Worm (Caenorhabditis elegans) whole organism, dauer: ENCODE data around the gene hrpk-2.

ENCODE experiments used
- unc-62 ChIP-seq: sonication (generic microtip); optimal IDR thresholded peaks from 2 replicates; lab custom pipeline; 2017; ENCODE audit warnings: missing biosample characterization, missing genetic modification reagents, missing genetic modification characterization

Gene hrpk-2

ce11 chrIII:8009769-8010168, 22.8 kb downstream of the hrpk-2 start, which contains the start of gene cit-1.1:
Gene cit-1.1 (minus strand): TSS chrIII:8009821.
- no peak for TF ChIP-seq unc-62

ce11 chrIII:8010260-8010822, 23.4 kb downstream of the hrpk-2 start, which contains the start of gene cit-1.2:
Gene cit-1.2 (plus strand): TSS chrIII:8010772.
- no peak for TF ChIP-seq unc-62

ce11 chrIII:8013582-8013981, 26.7 kb downstream of the hrpk-2 start:
- TF ChIP-seq unc-62: no peak

ce11 chrIII:8016438-8016837, 29.5 kb downstream of the hrpk-2 start, which contains the start of gene F44B9.5:
Gene F44B9.5 (minus strand): TSS chrIII:8016538.
- no peak for TF ChIP-seq unc-62

- TF ChIP-seq unc-62: no peak
These were observed 30.1 kb downstream of the hrpk-2 start for ce11 chrIII:8017053-8017452.

ce11 chrIII:8020823-8021332, 34.0 kb downstream of the hrpk-2 start, which contains the start of gene lin-36:
Gene lin-36 (minus strand): TSS chrIII:8020873.
- no peak for TF ChIP-seq unc-62

ce11 chrIII:8022077-8022476, 35.2 kb downstream of the hrpk-2 start, which contains the start of gene F44B9.2:
Gene F44B9.2 (plus strand): TSS chrIII:8022463.
- TF ChIP-seq unc-62: no peak

- no peak for TF ChIP-seq unc-62
These were observed 41.0 kb downstream of the hrpk-2 start, which contains the start of gene mdt-30 for ce11 chrIII:8027942-8028341. Gene mdt-30 (minus strand): TSS chrIII:8028042.

ce11 chrIII:8029487-8029886, 42.6 kb downstream of the hrpk-2 start, which contains the start of gene F44B9.8:
Gene F44B9.8 (minus strand): TSS chrIII:8029649.
- no peak for TF ChIP-seq unc-62

ce11 chrIII:8030963-8031362, 44.0 kb downstream of the hrpk-2 start, which contains the start of gene F44B9.9:
Gene F44B9.9 (minus strand): TSS chrIII:8031063.
- no peak for TF ChIP-seq unc-62

ce11 chrIII:8033534-8033933, 46.6 kb downstream of the hrpk-2 start, which contains the start of gene F44B9.10:
Gene F44B9.10 (minus strand): TSS chrIII:8033634.
- no peak for TF ChIP-seq unc-62

- TF ChIP-seq unc-62: no peak
These were observed 49.1 kb downstream of the hrpk-2 start for ce11 chrIII:8036050-8036449.

- no peak for TF ChIP-seq unc-62
These were observed 49.6 kb downstream of the hrpk-2 start for ce11 chrIII:8036497-8036896.

ce11 chrIII:8037941-8038340, 51.0 kb downstream of the hrpk-2 start, which contains the start of gene dpf-6:
Gene dpf-6 (plus strand): TSS chrIII:8038241.
- TF ChIP-seq unc-62: no peak
